Worm (Caenorhabditis elegans) whole organism, early embryonic: Measurements from ENCODE around the gene gst-22.

ENCODE experiments used
- B0310.2 ChIP-seq: sonication (generic microtip); optimal IDR thresholded peaks from 2 replicates; lab custom pipeline; 2016; ENCODE audit warnings: mild to moderate bottlenecking, missing genetic modification characterization, missing compliant biosample characterization
- F13C5.2 ChIP-seq: sonication (generic microtip); optimal IDR thresholded peaks from 2 replicates; lab custom pipeline; 2017; ENCODE audit warnings: mild to moderate bottlenecking, missing genetic modification characterization, inconsistent platforms, missing compliant biosample characterization
- ama-1 ChIP-seq: fragments of 150-350 bp; optimal IDR thresholded peaks from 2 replicates; lab custom pipeline; 2014
- ceh-13 ChIP-seq: fragments of 200-800 bp; sonication (Bioruptor generic); optimal IDR thresholded peaks from 2 replicates; lab custom pipeline; 2018; ENCODE audit warnings: mild to moderate bottlenecking, missing genetic modification characterization, missing compliant biosample characterization
- flt-1 ChIP-seq: fragments of 200-800 bp; sonication (Bioruptor generic); IDR thresholded peaks from 2 replicates; pipeline ENCODE4 v1.3.6; 2022; ENCODE audit warnings: missing genetic modification characterization, missing compliant biosample characterization
- hmg-4 ChIP-seq: fragments of 200-800 bp; sonication (Bioruptor generic); optimal IDR thresholded peaks from 2 replicates; lab custom pipeline; 2018; ENCODE audit warnings: mild to moderate bottlenecking, missing genetic modification characterization, missing compliant biosample characterization
- hnd-1 ChIP-seq: sonication (generic microtip); optimal IDR thresholded peaks from 2 replicates; lab custom pipeline; 2016; ENCODE audit warnings: missing genetic modification characterization, missing compliant biosample characterization
- scrt-1 ChIP-seq: fragments of 200-800 bp; sonication (Bioruptor generic); IDR thresholded peaks from 2 replicates; pipeline ENCODE4 v1.3.6; 2022; ENCODE audit warnings: missing genetic modification characterization, missing compliant biosample characterization
- sea-1 ChIP-seq: fragments of 200-800 bp; sonication (Bioruptor generic); conservative IDR thresholded peaks from 2 replicates; pipeline ENCODE4 v1.3.6; 2022; ENCODE audit warnings: missing genetic modification characterization, missing compliant biosample characterization
- tbx-11 ChIP-seq: fragments of 200-800 bp; sonication (Bioruptor generic); IDR thresholded peaks from 2 replicates; pipeline ENCODE4 v1.3.6; 2022; ENCODE audit warnings: missing genetic modification characterization, missing compliant biosample characterization
- tbx-37 ChIP-seq: fragments of 200-800 bp; sonication (Bioruptor generic); conservative IDR thresholded peaks from 2 replicates; pipeline ENCODE4 v1.3.6; 2022; ENCODE audit warnings: missing genetic modification reagents, missing genetic modification characterization, missing compliant biosample characterization
- tra-4 ChIP-seq: sonication (generic microtip); optimal IDR thresholded peaks from 2 replicates; lab custom pipeline; 2017; ENCODE audit warnings: missing genetic modification characterization, missing compliant biosample characterization

- TF ChIP-seq sea-1 (GFP tag; lab: Robert Waterston, UW): no peak
- TF ChIP-seq ama-1 (lab: Kevin White, UChicago): no peak
- TF ChIP-seq tbx-11: no peak
- no peak for TF ChIP-seq hnd-1 (tag; lab: Kevin White, UChicago)
- TF ChIP-seq tbx-37 (GFP tag; lab: Robert Waterston, UW): no peak
- TF ChIP-seq flt-1: no peak
- no peak for TF ChIP-seq B0310.2 (tag; lab: Kevin White, UChicago)
- TF ChIP-seq hmg-4 (GFP tag; lab: Kevin White, UChicago): no peak
- TF ChIP-seq tra-4: no peak
- TF ChIP-seq F13C5.2 (tag; lab: Kevin White, UChicago): no peak
- TF ChIP-seq ceh-13 (GFP tag; lab: Kevin White, UChicago): no peak
- TF ChIP-seq scrt-1 (GFP tag; lab: Robert Waterston, UW): no peak
These were observed 36.7 kb downstream of the gst-22 start, which contains the start of gene rabr-3 for ce11 chrV:16195379-16195778.
